Fruit fly (Drosophila melanogaster) whole organism, embryonic: Measurements from ENCODE around the gene CG8837.
A peak's percentile ranks its signal among the peaks of the same experiment; 100 is the strongest.

ENCODE experiments used
- Antp ChIP-seq: fragments of 200-800 bp; sonication (Bioruptor generic); optimal IDR thresholded peaks from 3 replicates; lab custom pipeline; 2016; ENCODE audit warnings: missing biosample characterization, missing genetic modification characterization
- Atf3 ChIP-seq: fragments of 200-800 bp; sonication (Bioruptor generic); optimal IDR thresholded peaks from 3 replicates; lab custom pipeline; 2016; ENCODE audit warnings: missing biosample characterization, missing genetic modification characterization
- CG10147 ChIP-seq: fragments of 200-800 bp; sonication (Bioruptor generic); optimal IDR thresholded peaks from 2 replicates; lab custom pipeline; 2019; ENCODE audit warnings: missing biosample characterization, mild to moderate bottlenecking, missing genetic modification characterization, moderate library complexity
- CG10267 ChIP-seq: fragments of 200-800 bp; sonication (Bioruptor generic); optimal IDR thresholded peaks from 2 replicates; lab custom pipeline; 2018; ENCODE audit warnings: missing biosample characterization, mild to moderate bottlenecking, missing genetic modification characterization, moderate library complexity
- CG11456 ChIP-seq: fragments of 200-800 bp; sonication (Bioruptor generic); IDR thresholded peaks from 3 replicates; pipeline ENCODE4 v1.3.6; 2022; ENCODE audit warnings: missing biosample characterization, missing genetic modification characterization
- CG11696 ChIP-seq: fragments of 200-800 bp; sonication (Bioruptor generic); IDR thresholded peaks from 2 replicates; pipeline ENCODE4 v1.3.6; 2022; ENCODE audit warnings: missing biosample characterization, missing genetic modification characterization
- CG11723 ChIP-seq: fragments of 200-800 bp; sonication (Bioruptor generic); optimal IDR thresholded peaks from 2 replicates; lab custom pipeline; 2017; ENCODE audit warnings: missing biosample characterization, mild to moderate bottlenecking, missing genetic modification characterization
- CG13296 ChIP-seq: fragments of 200-800 bp; sonication (Bioruptor generic); optimal IDR thresholded peaks from 3 replicates; lab custom pipeline; 2018; ENCODE audit warnings: missing biosample characterization, mild to moderate bottlenecking, missing genetic modification characterization
- CG13624 ChIP-seq: fragments of 200-800 bp; sonication (Bioruptor generic); optimal IDR thresholded peaks from 2 replicates; lab custom pipeline; 2016; ENCODE audit warnings: missing biosample characterization, missing genetic modification characterization
- CG1647 ChIP-seq: fragments of 200-800 bp; sonication (Bioruptor generic); optimal IDR thresholded peaks from 3 replicates; lab custom pipeline; 2016; ENCODE audit warnings: missing biosample characterization, missing genetic modification characterization
- CG17359 ChIP-seq: fragments of 200-800 bp; sonication (Bioruptor generic); optimal IDR thresholded peaks from 3 replicates; lab custom pipeline; 2018; ENCODE audit warnings: missing biosample characterization, mild to moderate bottlenecking, missing genetic modification characterization, moderate library complexity
- CG18764 ChIP-seq: fragments of 200-800 bp; sonication (Bioruptor generic); optimal IDR thresholded peaks from 3 replicates; lab custom pipeline; 2016; ENCODE audit warnings: missing biosample characterization, missing genetic modification characterization
- CG2116 ChIP-seq: fragments of 200-800 bp; sonication (Bioruptor generic); optimal IDR thresholded peaks from 3 replicates; lab custom pipeline; 2018; ENCODE audit warnings: missing biosample characterization, mild to moderate bottlenecking, missing genetic modification characterization
- CG30403 ChIP-seq: fragments of 200-800 bp; sonication (Bioruptor generic); optimal IDR thresholded peaks from 3 replicates; lab custom pipeline; 2016; ENCODE audit warnings: missing biosample characterization, missing genetic modification characterization
- CG3995 ChIP-seq: fragments of 200-800 bp; sonication (Bioruptor generic); optimal IDR thresholded peaks from 3 replicates; lab custom pipeline; 2016; ENCODE audit warnings: missing biosample characterization, missing genetic modification characterization
- CG6854 ChIP-seq: fragments of 200-800 bp; sonication (Bioruptor generic); optimal IDR thresholded peaks from 3 replicates; lab custom pipeline; 2017; ENCODE audit warnings: missing biosample characterization, mild to moderate bottlenecking, missing genetic modification characterization
- CG7786 ChIP-seq: fragments of 200-800 bp; sonication (Bioruptor generic); optimal IDR thresholded peaks from 2 replicates; lab custom pipeline; 2016; ENCODE audit warnings: missing biosample characterization, missing genetic modification characterization
- CG8765 ChIP-seq: fragments of 200-800 bp; sonication (Bioruptor generic); IDR thresholded peaks from 2 replicates; pipeline ENCODE4 v1.3.6; 2022; ENCODE audit warnings: missing biosample characterization, missing genetic modification characterization
- CG9215 ChIP-seq: fragments of 200-800 bp; sonication (Bioruptor generic); IDR thresholded peaks from 2 replicates; pipeline ENCODE4 v1.3.6; 2022; ENCODE audit warnings: missing biosample characterization, missing genetic modification characterization
- CG9727 ChIP-seq: fragments of 200-800 bp; sonication (Bioruptor generic); optimal IDR thresholded peaks from 3 replicates; lab custom pipeline; 2017; ENCODE audit warnings: missing biosample characterization, mild to moderate bottlenecking, missing genetic modification characterization
- CG9876 ChIP-seq: fragments of 200-800 bp; sonication (Bioruptor generic); optimal IDR thresholded peaks from 2 replicates; lab custom pipeline; 2016; ENCODE audit warnings: missing biosample characterization, missing genetic modification characterization
- D19A ChIP-seq: fragments of 200-800 bp; optimal IDR thresholded peaks from 3 replicates; lab custom pipeline; 2019; ENCODE audit warnings: missing biosample characterization, mild to moderate bottlenecking, missing genetic modification characterization, moderate library complexity
- Dp ChIP-seq: fragments of 200-800 bp; sonication (Bioruptor generic); optimal IDR thresholded peaks from 2 replicates; lab custom pipeline; 2018; ENCODE audit warnings: missing biosample characterization, mild to moderate bottlenecking, missing genetic modification characterization, moderate library complexity
- Ets65A ChIP-seq: fragments of 200-800 bp; sonication (Bioruptor generic); peaks from one replicate; lab custom pipeline; 2016; ENCODE audit warnings: missing biosample characterization, missing genetic modification characterization
- GATAe ChIP-seq: fragments of 200-800 bp; sonication (Bioruptor generic); conservative IDR thresholded peaks from 2 replicates; pipeline ENCODE4 v1.3.6; 2022; ENCODE audit warnings: missing biosample characterization, missing genetic modification characterization
- Gug ChIP-seq: fragments of 200-800 bp; sonication (Bioruptor generic); IDR thresholded peaks from 4 replicates; pipeline ENCODE4 v1.3.6; 2022; ENCODE audit warnings: missing biosample characterization, missing genetic modification characterization
- Hey ChIP-seq: fragments of 200-800 bp; sonication (Bioruptor generic); optimal IDR thresholded peaks from 3 replicates; lab custom pipeline; 2018; ENCODE audit warnings: missing biosample characterization, mild to moderate bottlenecking, missing genetic modification characterization
- HmgD ChIP-seq: fragments of 200-800 bp; sonication (Bioruptor generic); optimal IDR thresholded peaks from 3 replicates; lab custom pipeline; 2016; ENCODE audit warnings: missing biosample characterization, missing genetic modification characterization
- Hr39 ChIP-seq: fragments of >200 bp; optimal IDR thresholded peaks from 2 replicates; lab custom pipeline; 2017
- NK7.1 ChIP-seq: fragments of 200-800 bp; sonication (Bioruptor generic); optimal IDR thresholded peaks from 3 replicates; lab custom pipeline; 2016; ENCODE audit warnings: missing biosample characterization, missing genetic modification characterization
- Nf-YC ChIP-seq: fragments of 200-800 bp; optimal IDR thresholded peaks from 3 replicates; lab custom pipeline; 2019; ENCODE audit warnings: missing biosample characterization, mild to moderate bottlenecking, missing genetic modification characterization, moderate library complexity
- Six4 ChIP-seq: fragments of 200-800 bp; sonication (Bioruptor generic); optimal IDR thresholded peaks from 2 replicates; lab custom pipeline; 2016; ENCODE audit warnings: missing biosample characterization, missing genetic modification characterization
- Taf1 ChIP-seq: fragments of 200-800 bp; sonication (Bioruptor generic); IDR thresholded peaks from 2 replicates; pipeline ENCODE4 v1.3.6; 2022; ENCODE audit warnings: missing biosample characterization, missing genetic modification characterization
- YL-1 ChIP-seq: fragments of 200-800 bp; sonication (Bioruptor generic); optimal IDR thresholded peaks from 3 replicates; lab custom pipeline; 2017; ENCODE audit warnings: missing biosample characterization, mild to moderate bottlenecking, missing genetic modification characterization
- ac ChIP-seq: fragments of 200-800 bp; sonication (Bioruptor generic); optimal IDR thresholded peaks from 3 replicates; lab custom pipeline; 2017; ENCODE audit warnings: missing biosample characterization, mild to moderate bottlenecking, missing genetic modification characterization
- amos ChIP-seq: fragments of 200-800 bp; sonication (Bioruptor generic); IDR thresholded peaks from 2 replicates; pipeline ENCODE4 v1.3.6; 2022; ENCODE audit warnings: missing biosample characterization, missing genetic modification characterization; ENCODE audit not compliant: partially characterized antibody
- bbx ChIP-seq: fragments of 200-800 bp; sonication (Bioruptor generic); IDR thresholded peaks from 2 replicates; pipeline ENCODE4 v1.3.6; 2022; ENCODE audit warnings: missing biosample characterization, missing genetic modification characterization; ENCODE audit not compliant: partially characterized antibody
- danr ChIP-seq: fragments of 200-800 bp; sonication (Bioruptor generic); IDR thresholded peaks from 2 replicates; pipeline ENCODE4 v1.3.6; 2022; ENCODE audit warnings: missing biosample characterization, missing genetic modification characterization
- dmrt99B ChIP-seq: fragments of 200-800 bp; sonication (Bioruptor generic); optimal IDR thresholded peaks from 2 replicates; lab custom pipeline; 2018; ENCODE audit warnings: missing biosample characterization, mild to moderate bottlenecking, missing genetic modification characterization, moderate library complexity
- en ChIP-seq: fragments of 200-800 bp; sonication (Bioruptor generic); optimal IDR thresholded peaks from 2 replicates; lab custom pipeline; 2016; ENCODE audit warnings: missing biosample characterization, missing genetic modification characterization
- fd64A ChIP-seq: fragments of 200-800 bp; sonication (Bioruptor generic); optimal IDR thresholded peaks from 3 replicates; lab custom pipeline; 2018; ENCODE audit warnings: missing biosample characterization, mild to moderate bottlenecking, missing genetic modification characterization
- gcm ChIP-seq: fragments of 200-800 bp; sonication (Bioruptor generic); optimal IDR thresholded peaks from 2 replicates; lab custom pipeline; 2019; ENCODE audit warnings: missing biosample characterization, mild to moderate bottlenecking, missing genetic modification characterization, moderate library complexity
- grau ChIP-seq: fragments of 200-800 bp; optimal IDR thresholded peaks from 3 replicates; lab custom pipeline; 2019; ENCODE audit warnings: missing biosample characterization, mild to moderate bottlenecking, missing genetic modification characterization, moderate library complexity
- kah ChIP-seq: fragments of 200-800 bp; sonication (Bioruptor generic); optimal IDR thresholded peaks from 2 replicates; lab custom pipeline; 2018; ENCODE audit warnings: missing biosample characterization, mild to moderate bottlenecking, missing genetic modification characterization
- kni ChIP-seq: fragments of 200-800 bp; sonication (Bioruptor generic); optimal IDR thresholded peaks from 3 replicates; lab custom pipeline; 2017; ENCODE audit warnings: mild to moderate bottlenecking, missing biosample characterization, missing genetic modification reagents, missing genetic modification characterization
- pnt ChIP-seq: fragments of 200-800 bp; sonication (Bioruptor generic); optimal IDR thresholded peaks from 3 replicates; lab custom pipeline; 2016; ENCODE audit warnings: missing biosample characterization, missing genetic modification characterization
- ranshi ChIP-seq: fragments of 200-800 bp; sonication (Bioruptor generic); IDR thresholded peaks from 2 replicates; pipeline ENCODE4 v1.3.6; 2022; ENCODE audit warnings: missing biosample characterization, missing genetic modification characterization
- scrt ChIP-seq: fragments of 200-800 bp; sonication (Bioruptor generic); optimal IDR thresholded peaks from 2 replicates; lab custom pipeline; 2018; ENCODE audit warnings: missing biosample characterization, mild to moderate bottlenecking, missing genetic modification characterization, moderate library complexity
- slbo ChIP-seq: fragments of 200-800 bp; sonication (Bioruptor generic); IDR thresholded peaks from 2 replicates; pipeline ENCODE4 v1.3.6; 2022; ENCODE audit warnings: missing biosample characterization, missing genetic modification characterization
- sob ChIP-seq: fragments of 200-800 bp; sonication (Bioruptor generic); IDR thresholded peaks from 2 replicates; pipeline ENCODE4 v1.3.6; 2022; ENCODE audit warnings: missing biosample characterization, missing genetic modification characterization
- sr ChIP-seq: fragments of 200-800 bp; sonication (Bioruptor generic); IDR thresholded peaks from 3 replicates; pipeline ENCODE4 v1.3.6; 2022; ENCODE audit warnings: missing biosample characterization, missing genetic modification characterization
- vvl ChIP-seq: fragments of 200-800 bp; sonication (Bioruptor generic); IDR thresholded peaks from 2 replicates; pipeline ENCODE4 v1.3.6; 2022; ENCODE audit warnings: missing biosample characterization, missing genetic modification characterization
- zen ChIP-seq: fragments of 200-800 bp; sonication (Bioruptor generic); optimal IDR thresholded peaks from 3 replicates; lab custom pipeline; 2018; ENCODE audit warnings: missing biosample characterization, mild to moderate bottlenecking, missing genetic modification characterization, moderate library complexity

Gene CG8837

dm6 chr2L:3280484-3280993 lies 39.5 kb upstream of the CG8837 start, which contains the start of gene OtopLb (continued):
- TF ChIP-seq grau (tag; lab: Kevin White, UChicago): no peak
- no peak for TF ChIP-seq en (GFP tag; lab: Kevin White, UChicago)
- no peak for TF ChIP-seq CG7786 (GFP tag; lab: Kevin White, UChicago)
- no peak for TF ChIP-seq Ets65A (GFP tag; lab: Kevin White, UChicago)
- TF ChIP-seq CG3995: no peak
- no peak for TF ChIP-seq gcm
- TF ChIP-seq CG9215 (GFP tag; lab: Robert Waterston, UW): no peak
- TF ChIP-seq CG11723 (GFP tag; lab: Kevin White, UChicago): no peak
- TF ChIP-seq NK7.1: no peak
- no peak for TF ChIP-seq Six4 (GFP tag; lab: Kevin White, UChicago)
- peak; percentile 65 for TF ChIP-seq CG13296
- no peak for TF ChIP-seq CG30403 (GFP tag; lab: Kevin White, UChicago)
- TF ChIP-seq amos: no peak
- no peak for TF ChIP-seq CG2116 (GFP tag; lab: Kevin White, UChicago)
- TF ChIP-seq slbo (GFP tag; lab: Robert Waterston, UW): no peak
- TF ChIP-seq sob (GFP tag; lab: Robert Waterston, UW): no peak
- TF ChIP-seq CG10147 (GFP tag; lab: Kevin White, UChicago): no peak
- TF ChIP-seq YL-1 (GFP tag; lab: Kevin White, UChicago): no peak
- TF ChIP-seq vvl (GFP tag; lab: Robert Waterston, UW): no peak
- no peak for TF ChIP-seq zen (tag; lab: Kevin White, UChicago)
- no peak for TF ChIP-seq D19A
- TF ChIP-seq CG10267: no peak
- no peak for TF ChIP-seq Atf3
- no peak for TF ChIP-seq bbx (GFP tag; lab: Robert Waterston, UW)
- TF ChIP-seq Nf-YC: no peak
- no peak for TF ChIP-seq HmgD
- peak; percentile 25 for TF ChIP-seq Hey
- TF ChIP-seq CG18764 (GFP tag; lab: Kevin White, UChicago): no peak
- TF ChIP-seq CG9727 (GFP tag; lab: Kevin White, UChicago): no peak
- TF ChIP-seq dmrt99B (tag; lab: Kevin White, UChicago): no peak
- no peak for TF ChIP-seq ranshi (GFP tag; lab: Robert Waterston, UW)
- TF ChIP-seq fd64A: peak; percentile 50
- TF ChIP-seq Gug: no peak
- no peak for TF ChIP-seq CG1647 (GFP tag; lab: Kevin White, UChicago)
- TF ChIP-seq sr (GFP tag; lab: Robert Waterston, UW): no peak
- TF ChIP-seq Hr39: no peak
- TF ChIP-seq CG11456 (GFP tag; lab: Robert Waterston, UW): no peak
- TF ChIP-seq GATAe: peak; percentile 36; the same call in 1 of the 2 replicates
- no peak for TF ChIP-seq pnt (GFP tag; lab: Kevin White, UChicago)
- TF ChIP-seq danr (GFP tag; lab: Robert Waterston, UW): no peak
- peak; percentile 30 for TF ChIP-seq scrt
- TF ChIP-seq CG13624 (GFP tag; lab: Kevin White, UChicago): no peak
- TF ChIP-seq Antp (GFP tag; lab: Kevin White, UChicago): no peak
- TF ChIP-seq CG6854: peak; percentile 39
- TF ChIP-seq Taf1 (GFP tag; lab: Robert Waterston, UW): no peak
- TF ChIP-seq Dp (GFP tag; lab: Kevin White, UChicago): no peak
- TF ChIP-seq CG11696 (GFP tag; lab: Robert Waterston, UW): no peak
- no peak for TF ChIP-seq CG17359
- TF ChIP-seq kah (GFP tag; lab: Kevin White, UChicago): no peak
- no peak for TF ChIP-seq CG8765 (GFP tag; lab: Robert Waterston, UW)
- no peak for TF ChIP-seq CG9876 (GFP tag; lab: Kevin White, UChicago)
- no peak for TF ChIP-seq ac (GFP tag; lab: Kevin White, UChicago)
- no peak for TF ChIP-seq kni (GFP tag; lab: Kevin White, UChicago)
